Fruit fly (Drosophila melanogaster) whole organism, embryonic: Measurements from ENCODE around the gene mbm.

ENCODE experiments used
- Atf6 ChIP-seq: fragments of 200-800 bp; sonication (Bioruptor generic); IDR thresholded peaks from 2 replicates; pipeline ENCODE4 v1.3.6; 2022; ENCODE audit warnings: missing biosample characterization, missing genetic modification characterization
- BtbVII ChIP-seq: fragments of 200-800 bp; sonication (Bioruptor generic); optimal IDR thresholded peaks from 3 replicates; lab custom pipeline; 2017; ENCODE audit warnings: missing biosample characterization, mild to moderate bottlenecking, missing genetic modification characterization
- CG10147 ChIP-seq: fragments of 200-800 bp; sonication (Bioruptor generic); optimal IDR thresholded peaks from 2 replicates; lab custom pipeline; 2019; ENCODE audit warnings: missing biosample characterization, mild to moderate bottlenecking, missing genetic modification characterization, moderate library complexity
- CG1024 ChIP-seq: fragments of 200-800 bp; sonication (Bioruptor generic); IDR thresholded peaks from 2 replicates; pipeline ENCODE4 v1.3.6; 2022; ENCODE audit warnings: missing biosample characterization, missing genetic modification characterization
- CG10565 ChIP-seq: fragments of 200-800 bp; sonication (Bioruptor generic); optimal IDR thresholded peaks from 3 replicates; lab custom pipeline; 2016; ENCODE audit warnings: missing biosample characterization, mild to moderate bottlenecking, missing genetic modification characterization
- CG11723 ChIP-seq: fragments of 200-800 bp; sonication (Bioruptor generic); optimal IDR thresholded peaks from 2 replicates; lab custom pipeline; 2017; ENCODE audit warnings: missing biosample characterization, mild to moderate bottlenecking, missing genetic modification characterization
- CG12236 ChIP-seq: fragments of 200-800 bp; sonication (Bioruptor generic); optimal IDR thresholded peaks from 2 replicates; lab custom pipeline; 2016; ENCODE audit warnings: missing biosample characterization, missing genetic modification characterization
- CG12391 ChIP-seq: fragments of 200-800 bp; sonication (Bioruptor generic); optimal IDR thresholded peaks from 3 replicates; lab custom pipeline; 2018; ENCODE audit warnings: missing biosample characterization, mild to moderate bottlenecking, missing genetic modification characterization, moderate library complexity
- CG12744 ChIP-seq: fragments of 200-800 bp; sonication (Bioruptor generic); optimal IDR thresholded peaks from 2 replicates; lab custom pipeline; 2016; ENCODE audit warnings: missing biosample characterization, missing genetic modification characterization
- CG13624 ChIP-seq: fragments of 200-800 bp; sonication (Bioruptor generic); optimal IDR thresholded peaks from 2 replicates; lab custom pipeline; 2016; ENCODE audit warnings: missing biosample characterization, missing genetic modification characterization
- CG14014 ChIP-seq: fragments of 200-800 bp; sonication (Bioruptor generic); IDR thresholded peaks from 2 replicates; pipeline ENCODE4 v1.3.6; 2022; ENCODE audit warnings: missing biosample characterization, missing genetic modification characterization
- CG15011 ChIP-seq: fragments of 200-800 bp; sonication (Bioruptor generic); optimal IDR thresholded peaks from 3 replicates; lab custom pipeline; 2018; ENCODE audit warnings: missing biosample characterization, mild to moderate bottlenecking, missing genetic modification characterization
- CG15514 ChIP-seq: fragments of 200-800 bp; sonication (Bioruptor generic); optimal IDR thresholded peaks from 3 replicates; lab custom pipeline; 2017; ENCODE audit warnings: missing biosample characterization, missing genetic modification characterization, mild to moderate bottlenecking, moderate library complexity, missing genetic modification reagents
- CG1647 ChIP-seq: fragments of 200-800 bp; sonication (Bioruptor generic); optimal IDR thresholded peaks from 3 replicates; lab custom pipeline; 2016; ENCODE audit warnings: missing biosample characterization, missing genetic modification characterization
- CG1792 ChIP-seq: fragments of 200-800 bp; sonication (Bioruptor generic); optimal IDR thresholded peaks from 2 replicates; lab custom pipeline; 2016; ENCODE audit warnings: missing biosample characterization, missing genetic modification characterization
- CG18476 ChIP-seq: fragments of 200-800 bp; sonication (Bioruptor generic); optimal IDR thresholded peaks from 2 replicates; lab custom pipeline; 2016; ENCODE audit warnings: missing biosample characterization, mild to moderate bottlenecking, missing genetic modification characterization
- CG2129 ChIP-seq: fragments of 200-800 bp; sonication (Bioruptor generic); IDR thresholded peaks from 2 replicates; pipeline ENCODE4 v1.3.6; 2022; ENCODE audit warnings: missing biosample characterization, missing genetic modification characterization; ENCODE audit not compliant: partially characterized antibody
- CG3726 ChIP-seq: fragments of 200-800 bp; sonication (Bioruptor generic); IDR thresholded peaks from 3 replicates; pipeline ENCODE4, ENCODE4 v1.3.6; 2022; ENCODE audit warnings: missing biosample characterization, missing genetic modification characterization
- CG7556 ChIP-seq: fragments of 200-800 bp; sonication (Bioruptor generic); optimal IDR thresholded peaks from 2 replicates; lab custom pipeline; 2017; ENCODE audit warnings: missing biosample characterization, mild to moderate bottlenecking, missing genetic modification characterization
- CG9609 ChIP-seq: fragments of 200-800 bp; sonication (Bioruptor generic); optimal IDR thresholded peaks from 3 replicates; lab custom pipeline; 2016; ENCODE audit warnings: missing biosample characterization, missing genetic modification characterization
- Chrac-16 ChIP-seq: fragments of 200-800 bp; sonication (Bioruptor generic); optimal IDR thresholded peaks from 3 replicates; lab custom pipeline; 2016; ENCODE audit warnings: missing biosample characterization, missing genetic modification characterization
- Drgx ChIP-seq: fragments of 200-800 bp; sonication (Bioruptor generic); IDR thresholded peaks from 2 replicates; pipeline ENCODE4 v1.3.6; 2022; ENCODE audit warnings: missing biosample characterization, missing genetic modification characterization
- E2f2 ChIP-seq: fragments of 200-800 bp; sonication (Bioruptor generic); IDR thresholded peaks from 2 replicates; pipeline ENCODE4 v1.3.6; 2022; ENCODE audit warnings: missing biosample characterization, missing genetic modification characterization
- HLH3B ChIP-seq: fragments of 200-800 bp; sonication (Bioruptor generic); IDR thresholded peaks from 2 replicates; pipeline ENCODE4 v1.3.6; 2022; ENCODE audit warnings: missing biosample characterization, missing genetic modification characterization
- Meics ChIP-seq: fragments of 200-800 bp; sonication (Bioruptor generic); optimal IDR thresholded peaks from 2 replicates; lab custom pipeline; 2017; ENCODE audit warnings: missing biosample characterization, mild to moderate bottlenecking, missing genetic modification characterization
- Nf-YC ChIP-seq: fragments of 200-800 bp; optimal IDR thresholded peaks from 3 replicates; lab custom pipeline; 2019; ENCODE audit warnings: missing biosample characterization, mild to moderate bottlenecking, missing genetic modification characterization, moderate library complexity
- Stat92E ChIP-seq, 3 experiments: fragments of >200 bp in 2 of 3; fragments of 200-800 bp in 1 of 3; sonication (Bioruptor generic) in 1 of 3; optimal IDR thresholded peaks; 2 replicates each; lab custom pipeline; 2017 to 2019; ENCODE audit warnings: missing biosample characterization in 3 of 3, missing genetic modification characterization in 3 of 3, mild to moderate bottlenecking in 1 of 3, moderate library complexity in 1 of 3
- TFAM ChIP-seq: fragments of 200-800 bp; sonication (Bioruptor generic); optimal IDR thresholded peaks from 2 replicates; lab custom pipeline; 2017; ENCODE audit warnings: missing biosample characterization, missing genetic modification characterization, inconsistent platforms
- abd-A ChIP-seq: fragments of 200-800 bp; sonication (Bioruptor generic); optimal IDR thresholded peaks from 3 replicates; lab custom pipeline; 2019; ENCODE audit warnings: missing biosample characterization, mild to moderate bottlenecking, missing genetic modification characterization, moderate library complexity
- ac ChIP-seq: fragments of 200-800 bp; sonication (Bioruptor generic); optimal IDR thresholded peaks from 3 replicates; lab custom pipeline; 2017; ENCODE audit warnings: missing biosample characterization, mild to moderate bottlenecking, missing genetic modification characterization
- al ChIP-seq: fragments of 200-800 bp; sonication (Bioruptor generic); IDR thresholded peaks from 2 replicates; pipeline ENCODE4 v1.3.6; 2022; ENCODE audit warnings: missing biosample characterization, missing genetic modification characterization
- az2 ChIP-seq: fragments of 200-800 bp; sonication (Bioruptor generic); optimal IDR thresholded peaks from 3 replicates; lab custom pipeline; 2016; ENCODE audit warnings: missing biosample characterization, missing genetic modification characterization
- cwo ChIP-seq: fragments of 200-800 bp; sonication (Bioruptor generic); optimal IDR thresholded peaks from 3 replicates; lab custom pipeline; 2017; ENCODE audit warnings: missing biosample characterization, missing genetic modification characterization, mild to moderate bottlenecking, moderate library complexity, missing genetic modification reagents
- gsb-n ChIP-seq: fragments of 200-800 bp; sonication (Bioruptor generic); optimal IDR thresholded peaks from 3 replicates; lab custom pipeline; 2018; ENCODE audit warnings: missing biosample characterization, mild to moderate bottlenecking, missing genetic modification characterization
- hth ChIP-seq: fragments of >200 bp; optimal IDR thresholded peaks from 2 replicates; lab custom pipeline; 2017; ENCODE audit warnings: inconsistent platforms
- ken ChIP-seq: fragments of 200-800 bp; sonication (Bioruptor generic); IDR thresholded peaks from 3 replicates; pipeline ENCODE4 v1.3.6; 2022; ENCODE audit warnings: missing biosample characterization, missing genetic modification characterization
- lab ChIP-seq: fragments of 200-800 bp; sonication (Bioruptor generic); optimal IDR thresholded peaks from 3 replicates; lab custom pipeline; 2017; ENCODE audit warnings: missing biosample characterization, missing genetic modification characterization, mild to moderate bottlenecking, moderate library complexity, missing genetic modification reagents
- lov ChIP-seq, 2 experiments: fragments of 200-800 bp in 1 of 2; fragments of >200 bp in 1 of 2; sonication (Bioruptor generic) in 1 of 2; IDR thresholded peaks in 1 of 2; optimal IDR thresholded peaks in 1 of 2; 2 replicates in 1 of 2; 3 replicates in 1 of 2; pipeline versions ENCODE4 v1.3.6 to Lab custom; 2017 to 2022; ENCODE audit warnings: missing biosample characterization in 1 of 2, missing genetic modification characterization in 1 of 2
- mld ChIP-seq: fragments of 200-800 bp; sonication (Bioruptor generic); IDR thresholded peaks from 3 replicates; pipeline ENCODE4 v1.3.6; 2022; ENCODE audit warnings: missing biosample characterization, missing genetic modification characterization; ENCODE audit not compliant: partially characterized antibody
- pan ChIP-seq, 4 experiments: fragments of >200 bp in 3 of 4; fragments of 200-800 bp in 1 of 4; sonication (Bioruptor generic) in 1 of 4; optimal IDR thresholded peaks in 3 of 4; IDR thresholded peaks in 1 of 4; 2 replicates each; pipeline versions ENCODE4 v1.3.6 to Lab custom; 2017 to 2022; ENCODE audit warnings: missing biosample characterization in 2 of 4, missing genetic modification characterization in 2 of 4, mixed read lengths in 1 of 4
- prd ChIP-seq, 3 experiments: fragments of >200 bp in 2 of 3; fragments of 200-800 bp in 1 of 3; sonication (Bioruptor generic) in 1 of 3; optimal IDR thresholded peaks in 2 of 3; IDR thresholded peaks in 1 of 3; 2 replicates in 2 of 3; 3 replicates in 1 of 3; pipeline versions ENCODE4 v1.3.6 to Lab custom; 2017 to 2022; ENCODE audit warnings: missing biosample characterization in 1 of 3, missing genetic modification characterization in 1 of 3
- repo ChIP-seq: fragments of 200-800 bp; sonication (Bioruptor generic); optimal IDR thresholded peaks from 2 replicates; lab custom pipeline; 2016; ENCODE audit warnings: missing biosample characterization, missing genetic modification characterization
- sc ChIP-seq, 3 experiments: fragments of >200 bp in 2 of 3; fragments of 200-800 bp in 1 of 3; sonication (Bioruptor generic) in 1 of 3; optimal IDR thresholded peaks; 2 replicates in 2 of 3; 3 replicates in 1 of 3; lab custom pipeline; 2017; ENCODE audit warnings: mild to moderate bottlenecking in 1 of 3, missing biosample characterization in 1 of 3, missing genetic modification characterization in 1 of 3, missing genetic modification reagents in 1 of 3
- sens ChIP-seq: fragments of 200-800 bp; sonication (Bioruptor generic); peaks from one replicate; lab custom pipeline; 2016; ENCODE audit warnings: missing biosample characterization, missing genetic modification characterization
- so ChIP-seq: fragments of 200-800 bp; sonication (Bioruptor generic); IDR thresholded peaks from 3 replicates; pipeline ENCODE4 v1.3.6; 2022; ENCODE audit warnings: missing biosample characterization, missing genetic modification characterization
- sug ChIP-seq: fragments of 200-800 bp; optimal IDR thresholded peaks from 2 replicates; lab custom pipeline; 2019; ENCODE audit warnings: missing biosample characterization, mild to moderate bottlenecking, missing genetic modification characterization, moderate library complexity
- twi ChIP-seq: fragments of 200-800 bp; optimal IDR thresholded peaks from 2 replicates; lab custom pipeline; 2019; ENCODE audit warnings: missing biosample characterization, mild to moderate bottlenecking, missing genetic modification characterization, moderate library complexity
- unpg ChIP-seq: fragments of 200-800 bp; sonication (Bioruptor generic); optimal IDR thresholded peaks from 3 replicates; lab custom pipeline; 2018; ENCODE audit warnings: missing biosample characterization, mild to moderate bottlenecking, missing genetic modification characterization, moderate library complexity
- zen ChIP-seq: fragments of 200-800 bp; sonication (Bioruptor generic); optimal IDR thresholded peaks from 3 replicates; lab custom pipeline; 2018; ENCODE audit warnings: missing biosample characterization, mild to moderate bottlenecking, missing genetic modification characterization, moderate library complexity

Gene mbm

DNA sequence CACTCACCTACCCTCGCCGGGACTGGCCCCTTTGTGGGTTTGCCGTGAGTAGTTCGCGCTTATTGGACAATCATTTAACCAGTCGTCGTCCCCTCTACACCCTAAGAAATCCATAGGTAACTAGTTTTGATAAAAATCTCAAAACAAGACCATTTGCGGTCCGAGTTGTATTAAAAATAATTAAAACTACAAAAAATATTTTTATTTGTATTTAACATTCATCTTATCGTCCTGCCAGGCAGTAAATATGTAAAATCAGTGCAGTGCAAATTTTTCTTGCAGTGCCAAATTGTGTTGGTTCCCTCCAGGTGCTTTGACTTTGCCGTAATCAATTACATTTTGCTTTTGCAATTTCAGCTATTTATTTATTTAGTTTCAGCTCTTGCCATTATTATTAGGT is 29.7 kb downstream of the mbm start (continued):
- TF ChIP-seq twi (tag; lab: Kevin White, UChicago) (no peak), unpg (no peak), BtbVII (GFP tag; lab: Kevin White, UChicago) (peak; percentile 24), gsb-n (tag; lab: Kevin White, UChicago) (no peak), CG1647 (no peak), mld (GFP tag; lab: Robert Waterston, UW) (no peak), Stat92E (GFP tag; optimal IDR thresholded peaks at IDR 0.05; lab: Kevin White, UChicago) (no peak), lov (optimal IDR thresholded peaks at IDR 0.05; lab: Kevin White, UChicago) (no peak), lov (GFP tag; IDR thresholded peaks at IDR 0.05; lab: Robert Waterston, UW) (no peak), zen (tag; lab: Kevin White, UChicago) (no peak), CG12236 (GFP tag; lab: Kevin White, UChicago) (no peak), CG11723 (GFP tag; lab: Kevin White, UChicago) (no peak), az2 (no peak), sug (no peak), CG1792 (GFP tag; lab: Kevin White, UChicago) (no peak), CG10147 (no peak), CG15011 (peak; percentile 35), CG15514 (GFP tag; lab: Kevin White, UChicago) (peak; percentile 29), CG1024 (GFP tag; lab: Robert Waterston, UW) (no peak), sens (GFP tag; lab: Kevin White, UChicago) (no peak), lab (GFP tag; lab: Kevin White, UChicago) (peak; percentile 53), E2f2 (GFP tag; lab: Robert Waterston, UW) (no peak), Nf-YC (tag; lab: Kevin White, UChicago) (peak; percentile 88), sc (optimal IDR thresholded peaks at IDR 0.05; lab: Kevin White, UChicago) (no peak), sc (GFP tag; optimal IDR thresholded peaks at IDR 0.05; lab: Kevin White, UChicago) (no peak), TFAM (GFP tag; lab: Kevin White, UChicago) (no peak), Chrac-16 (GFP tag; lab: Kevin White, UChicago) (no peak), CG12391 (tag; lab: Kevin White, UChicago) (peak; percentile 28), Drgx (GFP tag; lab: Robert Waterston, UW) (peak; percentile 83), CG7556 (GFP tag; lab: Kevin White, UChicago) (peak; percentile 40), CG18476 (GFP tag; lab: Kevin White, UChicago) (peak; percentile 10), CG10565 (GFP tag; lab: Kevin White, UChicago) (no peak), hth (lab: Kevin White, UChicago) (no peak), CG12744 (GFP tag; lab: Kevin White, UChicago) (no peak), Meics (GFP tag; lab: Kevin White, UChicago) (peak; percentile 30), Atf6 (GFP tag; lab: Robert Waterston, UW) (peak; percentile 34), prd (optimal IDR thresholded peaks at IDR 0.05; lab: Kevin White, UChicago) (no peak), prd (GFP tag; IDR thresholded peaks at IDR 0.05; lab: Robert Waterston, UW) (peak; percentile 59; the same call in 2 of the 3 replicates), CG9609 (GFP tag; lab: Kevin White, UChicago) (no peak), CG14014 (GFP tag; lab: Robert Waterston, UW) (0 out of 2 replicates have a peak, but pooled peaks have one; percentile 33), ken (GFP tag; lab: Robert Waterston, UW) (no peak), CG3726 (GFP tag; lab: Robert Waterston, UW) (no peak), so (no peak), abd-A (tag; lab: Kevin White, UChicago) (no peak), CG13624 (GFP tag; lab: Kevin White, UChicago) (no peak), cwo (GFP tag; lab: Kevin White, UChicago) (peak; percentile 42), repo (GFP tag; lab: Kevin White, UChicago) (no peak), ac (no peak), HLH3B (GFP tag; lab: Robert Waterston, UW) (no peak), CG2129 (no peak), al (GFP tag; lab: Robert Waterston, UW) (peak; percentile 34; the same call in 1 of the 2 replicates), pan (optimal IDR thresholded peaks at IDR 0.05; lab: Kevin White, UChicago) (no peak), pan (GFP tag; optimal IDR thresholded peaks at IDR 0.05 in 1 of 2, IDR thresholded peaks at IDR 0.05 in 1 of 2) (peak in 1 of 2 experiments; percentile 56)
